Worm (Caenorhabditis elegans) whole organism, young adult: ENCODE results near the gene F44A2.3.

ENCODE experiments used
- B0019.2 ChIP-seq: fragments of 200-800 bp; sonication (Bioruptor generic); conservative IDR thresholded peaks from 2 replicates; pipeline ENCODE4 v1.3.6; 2022; ENCODE audit warnings: missing genetic modification reagents, missing genetic modification characterization, missing compliant biosample characterization
- C17E4.6 ChIP-seq: fragments of 200-800 bp; sonication (Bioruptor generic); IDR thresholded peaks from 2 replicates; pipeline ENCODE4 v1.3.6; 2022; ENCODE audit warnings: missing genetic modification reagents, missing genetic modification characterization, missing compliant biosample characterization
- Y53G8AR.9 ChIP-seq: fragments of 200-800 bp; sonication (Bioruptor generic); conservative IDR thresholded peaks from 2 replicates; pipeline ENCODE4 v1.3.6; 2022; ENCODE audit warnings: missing genetic modification reagents, missing genetic modification characterization, missing compliant biosample characterization
- bed-2 ChIP-seq: fragments of 200-800 bp; sonication (Bioruptor generic); IDR thresholded peaks from 2 replicates; pipeline ENCODE4 v1.3.6; 2022; ENCODE audit warnings: missing genetic modification reagents, missing genetic modification characterization, missing compliant biosample characterization
- dpff-1 ChIP-seq: sonication (generic microtip); optimal IDR thresholded peaks from 2 replicates; lab custom pipeline; 2017; ENCODE audit warnings: mild to moderate bottlenecking, missing genetic modification characterization, missing compliant biosample characterization
- hlh-26 ChIP-seq: fragments of 200-800 bp; sonication (Bioruptor generic); conservative IDR thresholded peaks from 2 replicates; pipeline ENCODE4 v1.3.6; 2022; ENCODE audit warnings: missing genetic modification reagents, missing genetic modification characterization, missing compliant biosample characterization
- lir-1 ChIP-seq: fragments of 200-800 bp; sonication (Bioruptor generic); conservative IDR thresholded peaks from 2 replicates; pipeline ENCODE4 v1.3.6; 2022; ENCODE audit warnings: missing genetic modification reagents, missing genetic modification characterization, missing compliant biosample characterization
- madf-6 ChIP-seq: fragments of 200-800 bp; sonication (Bioruptor generic); IDR thresholded peaks from 2 replicates; pipeline ENCODE4 v1.3.6; 2022; ENCODE audit warnings: missing genetic modification reagents, missing genetic modification characterization, missing compliant biosample characterization
- nfya-1 ChIP-seq: sonication (generic microtip); optimal IDR thresholded peaks from 2 replicates; lab custom pipeline; 2017; ENCODE audit warnings: antibody characterized with exemption, missing compliant biosample characterization, missing genetic modification characterization, borderline replicate concordance; ENCODE audit not compliant: insufficient read depth
- ztf-22 ChIP-seq: fragments of 200-800 bp; sonication (Bioruptor generic); optimal IDR thresholded peaks from 2 replicates; lab custom pipeline; 2018; ENCODE audit warnings: mild to moderate bottlenecking, missing genetic modification characterization, moderate library complexity, missing compliant biosample characterization

- no peak for TF ChIP-seq madf-6
- TF ChIP-seq bed-2 (GFP tag; lab: Robert Waterston, UW) = no peak
- no peak for TF ChIP-seq C17E4.6 (GFP tag; lab: Robert Waterston, UW)
- no peak for TF ChIP-seq ztf-22 (GFP tag; lab: Kevin White, UChicago)
- no peak for TF ChIP-seq Y53G8AR.9 (GFP tag; lab: Robert Waterston, UW)
- no peak for TF ChIP-seq hlh-26
- TF ChIP-seq nfya-1 (tag; lab: Kevin White, UChicago) = no peak
- TF ChIP-seq lir-1 (GFP tag; lab: Robert Waterston, UW) = no peak
- TF ChIP-seq B0019.2 (GFP tag; lab: Robert Waterston, UW) = no peak
- TF ChIP-seq dpff-1 = no peak
Measured at ce11 chrV:9266399-9266798, 38.8 kb upstream of the F44A2.3 start, which contains the start of gene slc-17.7.
